Worm (Caenorhabditis elegans): ENCODE measurements around the gene dop-1.

DNA sequence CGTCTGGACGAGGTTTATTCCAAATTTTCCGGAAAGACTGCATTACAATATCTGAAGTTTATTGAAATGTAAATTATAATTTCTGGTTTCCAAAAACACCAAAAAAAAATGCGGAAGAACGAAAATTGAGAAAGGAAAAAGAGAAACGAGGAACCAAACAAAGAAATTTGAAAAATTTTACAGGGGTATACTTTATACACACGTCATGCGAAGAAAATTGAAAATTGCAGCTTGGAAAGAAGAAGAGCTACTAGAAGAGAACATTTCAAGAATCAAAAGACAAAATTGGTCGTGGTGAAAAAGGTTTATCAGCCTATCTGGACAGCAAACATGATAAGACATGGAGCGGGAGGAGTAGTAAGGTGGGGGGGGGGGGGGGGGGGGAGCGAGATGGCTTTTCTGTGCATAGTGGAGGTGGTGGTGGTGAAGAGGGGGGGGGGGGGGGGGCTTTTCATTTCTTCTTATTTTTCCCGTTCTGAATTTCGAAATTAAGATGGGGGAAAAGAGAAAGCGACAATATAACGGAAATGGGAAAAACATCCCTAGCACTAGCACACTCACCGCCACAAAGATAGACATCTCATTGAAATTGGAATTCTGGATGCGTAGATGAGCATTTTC, 35.2 kb downstream of the dop-1 start, which contains the start of gene lst-2:
- TF ChIP-seq snpc-4 (tag; optimal IDR thresholded peaks at IDR 0.05) (no peak), lsy-2 (tag; optimal IDR thresholded peaks at IDR 0.05) (no peak), elt-3 (tag; optimal IDR thresholded peaks at IDR 0.05) (no peak), unc-62 (GFP tag; optimal IDR thresholded peaks at IDR 0.05) (no peak), ztf-11 (tag; optimal IDR thresholded peaks at IDR 0.05) (no peak), mls-2 (tag; optimal IDR thresholded peaks at IDR 0.05) (no peak), tbx-8 (GFP tag; optimal IDR thresholded peaks at IDR 0.05) (no peak), nhr-237 (tag; optimal IDR thresholded peaks at IDR 0.05) (no peak), elt-1 (tag; optimal IDR thresholded peaks at IDR 0.05; ENCODE audit: borderline replicate concordance, insufficient read depth) (no peak), ceh-43 (GFP tag; optimal IDR thresholded peaks at IDR 0.05) (no peak), sem-2 (GFP tag; optimal IDR thresholded peaks at IDR 0.05) (no peak), blmp-1 (tag; optimal IDR thresholded peaks at IDR 0.05) (no peak), pha-4 (tag; optimal IDR thresholded peaks at IDR 0.05) (no peak)
